Fruit fly (Drosophila melanogaster): Measurements from ENCODE around the gene CG12715.

The CG12715 gene

dm6 chrX:13094085-13094764, 39.1 kb upstream of the CG12715 start, which contains the start of gene CG2200 (continued):
- TF ChIP-seq CG1529 (GFP tag; optimal IDR thresholded peaks at IDR 0.05) (no peak), CG11560 (tag; IDR thresholded peaks at IDR 0.05) (no peak), Spps (tag; optimal IDR thresholded peaks at IDR 0.05) (no peak), CG13296 (GFP tag; optimal IDR thresholded peaks at IDR 0.05) (no peak), dpn (GFP tag; optimal IDR thresholded peaks at IDR 0.05) (peak; percentile 10 to 53), insv (GFP tag; optimal IDR thresholded peaks at IDR 0.05) (no peak), CG10274 (GFP tag; optimal IDR thresholded peaks at IDR 0.05) (no peak), CG10959 (GFP tag; IDR thresholded peaks at IDR 0.05) (no peak), grau (tag; optimal IDR thresholded peaks at IDR 0.05) (peak; percentile 44), tll (GFP tag; optimal IDR thresholded peaks at IDR 0.05) (no peak), CG1792 (GFP tag; optimal IDR thresholded peaks at IDR 0.05) (no peak), CG11085 (GFP tag; IDR thresholded peaks at IDR 0.05) (no peak), Poxn (GFP tag; IDR thresholded peaks at IDR 0.05) (no peak), ranshi (GFP tag; IDR thresholded peaks at IDR 0.05) (no peak), ssp (GFP tag; IDR thresholded peaks at IDR 0.05) (no peak), Oli (tag; optimal IDR thresholded peaks at IDR 0.05) (no peak), inv (GFP tag; IDR thresholded peaks at IDR 0.05; ENCODE audit: partially characterized antibody) (peak; percentile 75), BEAF-32 (GFP tag; optimal IDR thresholded peaks at IDR 0.05) (peak; percentile 80), CG34224 (GFP tag; IDR thresholded peaks at IDR 0.05; ENCODE audit: partially characterized antibody) (peak; percentile 84), Fer3 (tag; optimal IDR thresholded peaks at IDR 0.05) (no peak), ttk (GFP tag; IDR thresholded peaks at IDR 0.05) (no peak), p53 (GFP tag; optimal IDR thresholded peaks at IDR 0.05) (no peak), Dref (GFP tag; IDR thresholded peaks at IDR 0.05) (peak; percentile 68), sug (tag; optimal IDR thresholded peaks at IDR 0.05) (peak; percentile 42), chif (GFP tag; optimal IDR thresholded peaks at IDR 0.05) (no peak), ci (GFP tag; IDR thresholded peaks at IDR 0.05) (peak; percentile 77), amos (GFP tag; IDR thresholded peaks at IDR 0.05; ENCODE audit: partially characterized antibody) (peak; percentile 76), disco-r (GFP tag; optimal IDR thresholded peaks at IDR 0.05) (no peak), luna (GFP tag; optimal IDR thresholded peaks at IDR 0.05) (no peak), ind (GFP tag; optimal IDR thresholded peaks at IDR 0.05) (peak; percentile 25), lov (optimal IDR thresholded peaks at IDR 0.05) (no peak), lov (GFP tag; IDR thresholded peaks at IDR 0.05) (no peak), CG17802 (tag; optimal IDR thresholded peaks at IDR 0.05) (no peak), twi (tag; optimal IDR thresholded peaks at IDR 0.05) (no peak), CG3847 (GFP tag; IDR thresholded peaks at IDR 0.05) (peak; percentile 51), exex (tag; optimal IDR thresholded peaks at IDR 0.05) (peak; percentile 42), Ptx1 (GFP tag; IDR thresholded peaks at IDR 0.05) (no peak; the same call in 1 of the 2 replicates), HLH4C (GFP tag; IDR thresholded peaks at IDR 0.05; ENCODE audit: partially characterized antibody) (peak; percentile 85), sens (GFP tag) (peak; percentile 85), CG2199 (GFP tag; IDR thresholded peaks at IDR 0.05) (no peak), ash1 (GFP tag; optimal IDR thresholded peaks at IDR 0.05) (no peak), CG14667 (GFP tag; IDR thresholded peaks at IDR 0.05) (no peak), Chrac-16 (GFP tag; optimal IDR thresholded peaks at IDR 0.05) (peak; percentile 5), CG43689 (GFP tag; IDR thresholded peaks at IDR 0.05) (no peak), C15 (GFP tag; IDR thresholded peaks at IDR 0.05) (no peak), HLHmδ (GFP tag; optimal IDR thresholded peaks at IDR 0.05) (no peak), CG13424 (tag; optimal IDR thresholded peaks at IDR 0.05) (peak; percentile 37), Hey (tag; optimal IDR thresholded peaks at IDR 0.05) (no peak), zf30C (GFP tag; optimal IDR thresholded peaks at IDR 0.05) (no peak), corto (GFP tag; optimal IDR thresholded peaks at IDR 0.05) (no peak), Asciz (GFP tag; optimal IDR thresholded peaks at IDR 0.05) (no peak)
